Worm (Caenorhabditis elegans) whole organism, late embryonic: ENCODE data around the gene ulp-4.

Experiments
- T23F11.4 ChIP-seq: fragments of 200-800 bp; sonication (Bioruptor generic); optimal IDR thresholded peaks from 2 replicates; lab custom pipeline; 2018; ENCODE audit warnings: mild to moderate bottlenecking, missing genetic modification characterization, missing compliant biosample characterization
- ahr-1 ChIP-seq: sonication (generic microtip); optimal IDR thresholded peaks from 2 replicates; lab custom pipeline; 2016; ENCODE audit warnings: missing genetic modification characterization, missing compliant biosample characterization
- ceh-19 ChIP-seq: fragments of 200-800 bp; sonication (Bioruptor generic); optimal IDR thresholded peaks from 2 replicates; lab custom pipeline; 2018; ENCODE audit warnings: mild to moderate bottlenecking, missing genetic modification characterization, missing compliant biosample characterization
- dve-1 ChIP-seq: sonication (generic microtip); optimal IDR thresholded peaks from 2 replicates; lab custom pipeline; 2017; ENCODE audit warnings: antibody characterized with exemption, mild to moderate bottlenecking, missing genetic modification characterization, missing compliant biosample characterization
- fkh-10 ChIP-seq: fragments of 150-350 bp; optimal IDR thresholded peaks from 2 replicates; lab custom pipeline; 2014; ENCODE audit warnings: missing biosample characterization, missing genetic modification reagents, missing genetic modification characterization
- hlh-13 ChIP-seq: fragments of 200-800 bp; sonication (Bioruptor generic); optimal IDR thresholded peaks from 2 replicates; lab custom pipeline; 2018; ENCODE audit warnings: mild to moderate bottlenecking, missing genetic modification characterization, missing compliant biosample characterization
- hlh-15 ChIP-seq: sonication (generic microtip); optimal IDR thresholded peaks from 2 replicates; lab custom pipeline; 2016; ENCODE audit warnings: missing genetic modification characterization, missing compliant biosample characterization
- pha-4 ChIP-seq: fragments of 150-350 bp; optimal IDR thresholded peaks from 2 replicates; lab custom pipeline; 2018; ENCODE audit warnings: missing biosample characterization, missing genetic modification reagents, missing genetic modification characterization
- tbx-7 ChIP-seq: sonication (generic microtip); optimal IDR thresholded peaks from 2 replicates; lab custom pipeline; 2016; ENCODE audit warnings: missing genotype, missing genetic modification characterization, missing compliant biosample characterization
- unc-86 ChIP-seq: sonication (generic microtip); optimal IDR thresholded peaks from 2 replicates; lab custom pipeline; 2016; ENCODE audit warnings: missing genetic modification characterization, missing compliant biosample characterization

- TF ChIP-seq fkh-10 (GFP tag; lab: Kevin White, UChicago), result no peak
- no peak for TF ChIP-seq hlh-13 (GFP tag; lab: Kevin White, UChicago)
- TF ChIP-seq tbx-7 (tag; lab: Kevin White, UChicago), result no peak
- peak; percentile 39 for TF ChIP-seq ceh-19 (GFP tag; lab: Kevin White, UChicago)
- TF ChIP-seq dve-1 (tag; lab: Kevin White, UChicago), result no peak
- no peak for TF ChIP-seq T23F11.4 (GFP tag; lab: Kevin White, UChicago)
- TF ChIP-seq hlh-15 (tag; lab: Kevin White, UChicago), result no peak
- TF ChIP-seq unc-86 (tag; lab: Kevin White, UChicago), result no peak
- no peak for TF ChIP-seq pha-4 (tag; lab: Kevin White, UChicago)
- TF ChIP-seq ahr-1 (tag; lab: Kevin White, UChicago), result no peak
Observed at ce11 chrII:8126132-8126531, 3.6 kb upstream of the ulp-4 start.
